Comparison of ENCODE assay signal across 5 fruit fly cellular contexts in genomic region chr3R:5127790-5128243, dm6.
TF ChIP-seq lines count a peak whose summit lies in the region.

Gene RabGGTa, plus strand, starts transcription at chr3R:5128087.

- TF ChIP-seq CTCF in whole organism, embryonic (GFP tag; optimal IDR thresholded peaks at IDR 0.05; lab: Kevin White, UChicago): no peak

TF ChIP-seq in whole organism, adult, 20 proteins besides CTCF, POLR2A, EP300 and RAD21 (continues in another document):
- peak; percentile 52 for TF ChIP-seq CG7045 (GFP tag; optimal IDR thresholded peaks at IDR 0.05; lab: Kevin White, UChicago)
- peak; percentile 45 for TF ChIP-seq CG7101 (tag; optimal IDR thresholded peaks at IDR 0.05; lab: Kevin White, UChicago)
- TF ChIP-seq CG14711 (tag; optimal IDR thresholded peaks at IDR 0.05; lab: Kevin White, UChicago): peak; percentile 46
- TF ChIP-seq CG1620 (GFP tag; optimal IDR thresholded peaks at IDR 0.05; lab: Kevin White, UChicago): peak; percentile 4
- TF ChIP-seq CG5204 (GFP tag; optimal IDR thresholded peaks at IDR 0.05; lab: Kevin White, UChicago): peak; percentile 48
- TF ChIP-seq bab1 (GFP tag; optimal IDR thresholded peaks at IDR 0.05; lab: Kevin White, UChicago): peak; percentile 19
- TF ChIP-seq ovo (GFP tag; optimal IDR thresholded peaks at IDR 0.05; lab: Kevin White, UChicago): no peak
- TF ChIP-seq tj (GFP tag; optimal IDR thresholded peaks at IDR 0.05; lab: Kevin White, UChicago): no peak
- TF ChIP-seq Mnt (GFP tag; optimal IDR thresholded peaks at IDR 0.05; lab: Kevin White, UChicago): no peak
- peak; percentile 28 for TF ChIP-seq CG11617 (GFP tag; optimal IDR thresholded peaks at IDR 0.05; lab: Kevin White, UChicago)
- TF ChIP-seq kay (GFP tag; lab: Kevin White, UChicago; ENCODE audit: borderline replicate concordance): peak; percentile 1
- no peak for TF ChIP-seq CG12768 (GFP tag; optimal IDR thresholded peaks at IDR 0.05; lab: Kevin White, UChicago)
- no peak for TF ChIP-seq Clk (GFP tag; optimal IDR thresholded peaks at IDR 0.05; lab: Kevin White, UChicago)
- no peak for TF ChIP-seq toe (GFP tag; optimal IDR thresholded peaks at IDR 0.05; lab: Kevin White, UChicago)
- TF ChIP-seq Crg-1 (GFP tag; optimal IDR thresholded peaks at IDR 0.05; lab: Kevin White, UChicago): no peak
- TF ChIP-seq pad (GFP tag; optimal IDR thresholded peaks at IDR 0.05; lab: Kevin White, UChicago): no peak
- TF ChIP-seq cnc (optimal IDR thresholded peaks at IDR 0.05; lab: Kevin White, UChicago): no peak
- no peak for TF ChIP-seq cic (GFP tag; optimal IDR thresholded peaks at IDR 0.05; lab: Kevin White, UChicago)
- TF ChIP-seq Hr96 (GFP tag; optimal IDR thresholded peaks at IDR 0.05; lab: Kevin White, UChicago): no peak

TF ChIP-seq in whole organism, embryonic, 481 proteins besides CTCF, POLR2A, EP300 and RAD21 (continues in another document):
- TF ChIP-seq klu (GFP tag; IDR thresholded peaks at IDR 0.05; lab: Robert Waterston, UW) (0 out of 2 replicates have a peak, but pooled peaks have one; percentile 16), z (GFP tag; IDR thresholded peaks at IDR 0.05; lab: Robert Waterston, UW) (no peak), nmo (GFP tag; optimal IDR thresholded peaks at IDR 0.05; lab: Kevin White, UChicago) (peak; percentile 77), prd (optimal IDR thresholded peaks at IDR 0.05; lab: Kevin White, UChicago) (no peak), prd (GFP tag; IDR thresholded peaks at IDR 0.05; lab: Robert Waterston, UW) (peak; percentile 84), CG13287 (GFP tag; IDR thresholded peaks at IDR 0.05; lab: Robert Waterston, UW; ENCODE audit: partially characterized antibody) (peak; percentile 7; the same call in 1 of the 2 replicates), peb (GFP tag; IDR thresholded peaks at IDR 0.05; lab: Robert Waterston, UW) (no peak), tx (GFP tag; optimal IDR thresholded peaks at IDR 0.05; lab: Kevin White, UChicago) (peak; percentile 27), CG18476 (GFP tag; optimal IDR thresholded peaks at IDR 0.05; lab: Kevin White, UChicago) (peak; percentile 62), ac (GFP tag; optimal IDR thresholded peaks at IDR 0.05; lab: Kevin White, UChicago) (no peak), amos (GFP tag; IDR thresholded peaks at IDR 0.05; lab: Robert Waterston, UW; ENCODE audit: partially characterized antibody) (no peak), NFAT (GFP tag; IDR thresholded peaks at IDR 0.05; lab: Robert Waterston, UW) (no peak), CG17802 (tag; optimal IDR thresholded peaks at IDR 0.05; lab: Kevin White, UChicago) (peak; percentile 13), Doc2 (GFP tag; IDR thresholded peaks at IDR 0.05; lab: Robert Waterston, UW) (no peak), Bteb2 (GFP tag; optimal IDR thresholded peaks at IDR 0.05; lab: Kevin White, UChicago) (peak; percentile 55), maf-S (GFP tag; optimal IDR thresholded peaks at IDR 0.05; lab: Kevin White, UChicago) (peak; percentile 9), Chrac-16 (GFP tag; optimal IDR thresholded peaks at IDR 0.05; lab: Kevin White, UChicago) (peak; percentile 40), nom (GFP tag; optimal IDR thresholded peaks at IDR 0.05; lab: Kevin White, UChicago) (no peak)

TF ChIP-seq in whole organism, prepupa, 60 proteins besides CTCF, POLR2A, EP300 and RAD21 (continues in another document):
- TF ChIP-seq Eip75B (GFP tag; optimal IDR thresholded peaks at IDR 0.05; lab: Kevin White, UChicago): peak; percentile 68
- TF ChIP-seq acj6 (GFP tag; optimal IDR thresholded peaks at IDR 0.05; lab: Kevin White, UChicago): peak; percentile 72
- peak; percentile 71 for TF ChIP-seq CG15336 (GFP tag; IDR thresholded peaks at IDR 0.05; lab: Robert Waterston, UW)
- peak; percentile 73 for TF ChIP-seq OdsH (GFP tag; optimal IDR thresholded peaks at IDR 0.05; lab: Kevin White, UChicago)
- no peak for TF ChIP-seq CG8319 (GFP tag; optimal IDR thresholded peaks at IDR 0.05; lab: Kevin White, UChicago)
- peak; percentile 17 for TF ChIP-seq Blimp-1 (GFP tag; optimal IDR thresholded peaks at IDR 0.05; lab: Kevin White, UChicago)
- TF ChIP-seq CG6854 (GFP tag; optimal IDR thresholded peaks at IDR 0.05; lab: Kevin White, UChicago): no peak
- TF ChIP-seq Eip93F (GFP tag; optimal IDR thresholded peaks at IDR 0.05; lab: Kevin White, UChicago): no peak
- TF ChIP-seq CG7368 (GFP tag; optimal IDR thresholded peaks at IDR 0.05; lab: Kevin White, UChicago): peak; percentile 35
- TF ChIP-seq Hr38 (GFP tag; optimal IDR thresholded peaks at IDR 0.05; lab: Kevin White, UChicago): no peak
- peak; percentile 47; the same call in 1 of the 2 replicates for TF ChIP-seq CG11294 (GFP tag; IDR thresholded peaks at IDR 0.05; lab: Robert Waterston, UW)
- TF ChIP-seq CG8632 (GFP tag; optimal IDR thresholded peaks at IDR 0.05; lab: Kevin White, UChicago): peak; percentile 42
- TF ChIP-seq pdm3 (GFP tag; optimal IDR thresholded peaks at IDR 0.05; lab: Kevin White, UChicago): peak; percentile 70
- TF ChIP-seq Gug (GFP tag; IDR thresholded peaks at IDR 0.05; lab: Robert Waterston, UW): peak; percentile 63
- TF ChIP-seq Eip78C (GFP tag; lab: Kevin White, UChicago): peak; percentile 88
- TF ChIP-seq Met (GFP tag; optimal IDR thresholded peaks at IDR 0.05; lab: Kevin White, UChicago): peak; percentile 74
- TF ChIP-seq salr (GFP tag; optimal IDR thresholded peaks at IDR 0.05; lab: Kevin White, UChicago): peak; percentile 26 to 48
- peak; percentile 72 for TF ChIP-seq topi (GFP tag; optimal IDR thresholded peaks at IDR 0.05; lab: Kevin White, UChicago)
- peak; percentile 76 for TF ChIP-seq eg (GFP tag; IDR thresholded peaks at IDR 0.05; lab: Robert Waterston, UW)
- TF ChIP-seq CG6808 (GFP tag; optimal IDR thresholded peaks at IDR 0.05; lab: Kevin White, UChicago): peak; percentile 54

TF ChIP-seq in whole organism, pupa, 21 proteins besides CTCF, POLR2A, EP300 and RAD21:
- TF ChIP-seq Pif1A (GFP tag; optimal IDR thresholded peaks at IDR 0.05; lab: Kevin White, UChicago) (peak; percentile 56), CG9948 (tag; optimal IDR thresholded peaks at IDR 0.05; lab: Kevin White, UChicago) (peak; percentile 62), gl (tag; optimal IDR thresholded peaks at IDR 0.05; lab: Kevin White, UChicago) (peak; percentile 35), Pif1B (GFP tag; optimal IDR thresholded peaks at IDR 0.05; lab: Kevin White, UChicago) (peak; percentile 57), CG15710 (tag; optimal IDR thresholded peaks at IDR 0.05; lab: Kevin White, UChicago) (peak; percentile 61), Snoo (tag; optimal IDR thresholded peaks at IDR 0.05; lab: Kevin White, UChicago) (peak; percentile 57), EcR (GFP tag; optimal IDR thresholded peaks at IDR 0.05; lab: Kevin White, UChicago) (no peak), Ets98B (GFP tag; IDR thresholded peaks at IDR 0.05; lab: Robert Waterston, UW) (peak; percentile 82), CG32121 (GFP tag; IDR thresholded peaks at IDR 0.05; lab: Robert Waterston, UW) (peak; percentile 57; the same call in 1 of the 2 replicates), D1 (tag; optimal IDR thresholded peaks at IDR 0.05; lab: Kevin White, UChicago) (peak; percentile 78), CG13204 (GFP tag; optimal IDR thresholded peaks at IDR 0.05; lab: Kevin White, UChicago) (no peak), CG8159 (tag; optimal IDR thresholded peaks at IDR 0.05; lab: Kevin White, UChicago) (peak; percentile 71), CG10348 (GFP tag; IDR thresholded peaks at IDR 0.05; lab: Robert Waterston, UW) (no peak), CG34367 (tag; optimal IDR thresholded peaks at IDR 0.05; lab: Kevin White, UChicago) (peak; percentile 62), CG8301 (tag; optimal IDR thresholded peaks at IDR 0.05; lab: Kevin White, UChicago) (peak; percentile 76), CG4496 (GFP tag; IDR thresholded peaks at IDR 0.05; lab: Robert Waterston, UW) (peak; percentile 80), CG12605 (GFP tag; IDR thresholded peaks at IDR 0.05; lab: Robert Waterston, UW) (peak; percentile 45), CG14655 (GFP tag; optimal IDR thresholded peaks at IDR 0.05; lab: Kevin White, UChicago) (peak; percentile 71), CG17806 (tag; optimal IDR thresholded peaks at IDR 0.05; lab: Kevin White, UChicago) (peak; percentile 68), rn (GFP tag; IDR thresholded peaks at IDR 0.05; lab: Robert Waterston, UW) (0 out of 2 replicates have a peak, but pooled peaks have one; percentile 8), fd96Ca (GFP tag; IDR thresholded peaks at IDR 0.05; lab: Robert Waterston, UW) (no peak)

TF ChIP-seq in whole organism, wandering third instar larva, 38 proteins besides CTCF, POLR2A, EP300 and RAD21 (continues in another document):
- no peak for TF ChIP-seq lola (GFP tag; optimal IDR thresholded peaks at IDR 0.05; lab: Kevin White, UChicago)
- TF ChIP-seq dmrt93B (GFP tag; optimal IDR thresholded peaks at IDR 0.05; lab: Kevin White, UChicago): peak; percentile 22
- TF ChIP-seq usp (GFP tag; optimal IDR thresholded peaks at IDR 0.05; lab: Kevin White, UChicago): no peak
- TF ChIP-seq N (GFP tag; optimal IDR thresholded peaks at IDR 0.05; lab: Kevin White, UChicago): no peak
- TF ChIP-seq fru (GFP tag; optimal IDR thresholded peaks at IDR 0.05; lab: Kevin White, UChicago): peak; percentile 66
- TF ChIP-seq Abd-B (GFP tag; optimal IDR thresholded peaks at IDR 0.05; lab: Kevin White, UChicago): no peak
- TF ChIP-seq Rel (GFP tag; optimal IDR thresholded peaks at IDR 0.05; lab: Kevin White, UChicago): no peak
- TF ChIP-seq Rel (tag; optimal IDR thresholded peaks at IDR 0.05; lab: Kevin White, UChicago): no peak
- TF ChIP-seq tai (GFP tag; optimal IDR thresholded peaks at IDR 0.05; lab: Kevin White, UChicago): peak; percentile 40
- TF ChIP-seq woc (GFP tag; optimal IDR thresholded peaks at IDR 0.05; lab: Kevin White, UChicago): peak; percentile 24
- peak; percentile 11 for TF ChIP-seq CG9705 (GFP tag; optimal IDR thresholded peaks at IDR 0.05; lab: Kevin White, UChicago)
- peak; percentile 54 for TF ChIP-seq Sp1 (GFP tag; optimal IDR thresholded peaks at IDR 0.05; lab: Kevin White, UChicago)
- no peak for TF ChIP-seq Dif (GFP tag; optimal IDR thresholded peaks at IDR 0.05; lab: Kevin White, UChicago; ENCODE audit: partially characterized antibody)
- TF ChIP-seq foxo (GFP tag; optimal IDR thresholded peaks at IDR 0.05; lab: Kevin White, UChicago): peak in 1 of 2 experiments; percentile 51
- no peak for TF ChIP-seq psq (GFP tag; optimal IDR thresholded peaks at IDR 0.05; lab: Kevin White, UChicago)
- TF ChIP-seq ey (GFP tag; optimal IDR thresholded peaks at IDR 0.05; lab: Kevin White, UChicago): peak; percentile 45
- TF ChIP-seq h (GFP tag; optimal IDR thresholded peaks at IDR 0.05; lab: Kevin White, UChicago): peak; percentile 51
- no peak for TF ChIP-seq Hnf4 (GFP tag; optimal IDR thresholded peaks at IDR 0.05; lab: Kevin White, UChicago)
- TF ChIP-seq Myc (optimal IDR thresholded peaks at IDR 0.05; lab: Kevin White, UChicago): no peak
- TF ChIP-seq GATAd (GFP tag; optimal IDR thresholded peaks at IDR 0.05; lab: Kevin White, UChicago): peak; percentile 25
- no peak for TF ChIP-seq dsf (GFP tag; optimal IDR thresholded peaks at IDR 0.05; lab: Kevin White, UChicago; ENCODE audit: borderline replicate concordance)
- no peak for TF ChIP-seq sage (GFP tag; optimal IDR thresholded peaks at IDR 0.05; lab: Kevin White, UChicago)
- TF ChIP-seq jim (GFP tag; optimal IDR thresholded peaks at IDR 0.05; lab: Kevin White, UChicago): no peak
- TF ChIP-seq rgr (GFP tag; optimal IDR thresholded peaks at IDR 0.05; lab: Kevin White, UChicago): peak; percentile 40
